Fruit fly (Drosophila melanogaster): ENCODE results near the gene CG10317.

- TF ChIP-seq Dfd (GFP tag; optimal IDR thresholded peaks at IDR 0.05), result no peak
- TF ChIP-seq woc (GFP tag; optimal IDR thresholded peaks at IDR 0.05), result no peak
- no peak for TF ChIP-seq CG9705 (GFP tag; optimal IDR thresholded peaks at IDR 0.05)
- TF ChIP-seq sage (GFP tag; optimal IDR thresholded peaks at IDR 0.05), result no peak
- no peak for TF ChIP-seq psq (GFP tag; optimal IDR thresholded peaks at IDR 0.05)
- TF ChIP-seq CG32264 (GFP tag; optimal IDR thresholded peaks at IDR 0.05), result no peak
- TF ChIP-seq CrebA (GFP tag; optimal IDR thresholded peaks at IDR 0.05; ENCODE audit: borderline replicate concordance), result no peak
- TF ChIP-seq Hr78 (GFP tag; optimal IDR thresholded peaks at IDR 0.05), result no peak
- no peak for TF ChIP-seq Myc (optimal IDR thresholded peaks at IDR 0.05)
- no peak for TF ChIP-seq tai (GFP tag; optimal IDR thresholded peaks at IDR 0.05)
- no peak for TF ChIP-seq Vsx2 (GFP tag; optimal IDR thresholded peaks at IDR 0.05; ENCODE audit: partially characterized antibody)
Observed at dm6 chr3R:16370433-16370832, at the start of gene CG10317.

Measured in whole organism, wandering third instar larva.